Worm (Caenorhabditis elegans) whole organism, young adult: ENCODE data around the gene srw-115.

Source experiments
- B0035.1 ChIP-seq: sonication (generic microtip); optimal IDR thresholded peaks from 2 replicates; lab custom pipeline; 2016; ENCODE audit warnings: missing genetic modification characterization, mild to moderate bottlenecking, missing compliant biosample characterization, missing genotype, missing genetic modification reagents
- B0261.1 ChIP-seq: sonication (generic microtip); optimal IDR thresholded peaks from 2 replicates; lab custom pipeline; 2016; ENCODE audit warnings: mild to moderate bottlenecking, missing genetic modification characterization, moderate library complexity, missing compliant biosample characterization
- B0336.3 ChIP-seq: fragments of 200-800 bp; sonication (Bioruptor generic); IDR thresholded peaks from 2 replicates; pipeline ENCODE4 v1.3.6; 2022; ENCODE audit warnings: missing genetic modification characterization, missing compliant biosample characterization
- C06A6.2 ChIP-seq: fragments of 200-800 bp; sonication (Bioruptor generic); conservative IDR thresholded peaks from 2 replicates; pipeline ENCODE4 v1.3.6; 2022; ENCODE audit warnings: missing genetic modification characterization, missing compliant biosample characterization
- Y79H2A.3 ChIP-seq: fragments of 200-800 bp; sonication (Bioruptor generic); conservative IDR thresholded peaks from 2 replicates; pipeline ENCODE4 v1.3.6; 2022; ENCODE audit warnings: missing genetic modification reagents, missing genetic modification characterization, missing compliant biosample characterization
- ZK185.1 ChIP-seq: sonication (generic microtip); optimal IDR thresholded peaks from 2 replicates; lab custom pipeline; 2016; ENCODE audit warnings: mild to moderate bottlenecking, missing genetic modification characterization, missing compliant biosample characterization; ENCODE audit not compliant: poor library complexity, severe bottlenecking
- atf-7 ChIP-seq: sonication (generic microtip); optimal IDR thresholded peaks from 2 replicates; lab custom pipeline; 2017; ENCODE audit warnings: mild to moderate bottlenecking, missing genetic modification characterization, missing compliant biosample characterization
- bed-1 ChIP-seq: fragments of 200-800 bp; sonication (Bioruptor generic); IDR thresholded peaks from 2 replicates; pipeline ENCODE4 v1.3.6; 2022; ENCODE audit warnings: missing genetic modification reagents, missing genetic modification characterization, missing compliant biosample characterization
- bed-2 ChIP-seq: fragments of 200-800 bp; sonication (Bioruptor generic); IDR thresholded peaks from 2 replicates; pipeline ENCODE4 v1.3.6; 2022; ENCODE audit warnings: missing genetic modification reagents, missing genetic modification characterization, missing compliant biosample characterization
- cebp-2 ChIP-seq: fragments of 200-800 bp; sonication (Bioruptor generic); IDR thresholded peaks from 2 replicates; pipeline ENCODE4 v1.3.6; 2022; ENCODE audit warnings: missing genetic modification characterization, missing compliant biosample characterization
- ceh-79 ChIP-seq: sonication (generic microtip); optimal IDR thresholded peaks from 2 replicates; lab custom pipeline; 2017; ENCODE audit warnings: mild to moderate bottlenecking, missing genetic modification characterization, missing compliant biosample characterization
- die-1 ChIP-seq: sonication (generic microtip); optimal IDR thresholded peaks from 2 replicates; lab custom pipeline; 2016; ENCODE audit warnings: missing genotype, mild to moderate bottlenecking, missing genetic modification characterization, missing compliant biosample characterization
- dox-1 ChIP-seq: fragments of 200-800 bp; sonication (Bioruptor generic); IDR thresholded peaks from 2 replicates; pipeline ENCODE4 v1.3.6; 2022; ENCODE audit warnings: missing genetic modification reagents, missing genetic modification characterization, missing compliant biosample characterization
- egrh-3 ChIP-seq: fragments of 200-800 bp; sonication (Bioruptor generic); IDR thresholded peaks from 2 replicates; pipeline ENCODE4 v1.3.6; 2022; ENCODE audit warnings: missing genetic modification reagents, missing genetic modification characterization, missing compliant biosample characterization
- gei-17 ChIP-seq: fragments of 200-800 bp; sonication (Bioruptor generic); optimal IDR thresholded peaks from 2 replicates; lab custom pipeline; 2018; ENCODE audit warnings: mild to moderate bottlenecking, missing genetic modification characterization, missing compliant biosample characterization
- him-1 ChIP-seq: sonication (generic microtip); optimal IDR thresholded peaks from 2 replicates; lab custom pipeline; 2016; ENCODE audit warnings: missing genotype, missing genetic modification reagents, missing genetic modification characterization, missing compliant biosample characterization
- hlh-26 ChIP-seq: fragments of 200-800 bp; sonication (Bioruptor generic); conservative IDR thresholded peaks from 2 replicates; pipeline ENCODE4 v1.3.6; 2022; ENCODE audit warnings: missing genetic modification reagents, missing genetic modification characterization, missing compliant biosample characterization
- hmg-20 ChIP-seq: fragments of 200-800 bp; sonication (Bioruptor generic); IDR thresholded peaks from 2 replicates; pipeline ENCODE4 v1.3.6; 2022; ENCODE audit warnings: missing genetic modification reagents, missing genetic modification characterization, missing compliant biosample characterization
- let-607 ChIP-seq, 2 experiments: fragments of 200-800 bp in 1 of 2; sonication (Bioruptor generic) in 1 of 2; sonication (generic microtip) in 1 of 2; optimal IDR thresholded peaks; 2 replicates each; lab custom pipeline; 2016 to 2018; ENCODE audit warnings: mild to moderate bottlenecking in 2 of 2, missing compliant biosample characterization in 2 of 2, missing genetic modification characterization in 2 of 2, moderate library complexity in 2 of 2, missing genotype in 1 of 2
- lir-1 ChIP-seq: fragments of 200-800 bp; sonication (Bioruptor generic); conservative IDR thresholded peaks from 2 replicates; pipeline ENCODE4 v1.3.6; 2022; ENCODE audit warnings: missing genetic modification reagents, missing genetic modification characterization, missing compliant biosample characterization
- mes-4 ChIP-seq: sonication (generic microtip); optimal IDR thresholded peaks from 2 replicates; lab custom pipeline; 2016; ENCODE audit warnings: missing genotype, missing genetic modification characterization, missing compliant biosample characterization
- nfya-1 ChIP-seq: sonication (generic microtip); optimal IDR thresholded peaks from 2 replicates; lab custom pipeline; 2017; ENCODE audit warnings: antibody characterized with exemption, missing compliant biosample characterization, missing genetic modification characterization, borderline replicate concordance; ENCODE audit not compliant: insufficient read depth
- nhr-120 ChIP-seq: fragments of 200-800 bp; sonication (Bioruptor generic); IDR thresholded peaks from 2 replicates; pipeline ENCODE4 v1.3.6; 2022; ENCODE audit warnings: missing genetic modification characterization, missing compliant biosample characterization
- nhr-80 ChIP-seq: sonication (generic microtip); optimal IDR thresholded peaks from 2 replicates; lab custom pipeline; 2016; ENCODE audit warnings: missing genetic modification characterization, missing compliant biosample characterization
- pbrm-1 ChIP-seq: fragments of 200-800 bp; sonication (Bioruptor generic); IDR thresholded peaks from 2 replicates; pipeline ENCODE4 v1.3.6; 2022; ENCODE audit warnings: missing genetic modification reagents, missing genetic modification characterization, missing compliant biosample characterization
- rec-8 ChIP-seq, 2 experiments: sonication (generic microtip); optimal IDR thresholded peaks; 2 replicates each; lab custom pipeline; 2016; ENCODE audit warnings: mild to moderate bottlenecking in 2 of 2, missing genetic modification characterization in 2 of 2, missing genetic modification reagents in 2 of 2, missing genotype in 2 of 2, missing biosample characterization in 1 of 2, missing compliant biosample characterization in 1 of 2, moderate library complexity in 1 of 2
- unc-62 ChIP-seq: fragments of 150-350 bp; optimal IDR thresholded peaks from 2 replicates; lab custom pipeline; 2014; ENCODE audit warnings: missing biosample characterization, missing genetic modification reagents, missing genetic modification characterization
- zfh-2 ChIP-seq: fragments of 200-800 bp; sonication (Bioruptor generic); conservative IDR thresholded peaks from 2 replicates; pipeline ENCODE4 v1.3.6; 2022; ENCODE audit warnings: missing genetic modification reagents, missing genetic modification characterization, missing compliant biosample characterization

The srw-115 gene

DNA sequence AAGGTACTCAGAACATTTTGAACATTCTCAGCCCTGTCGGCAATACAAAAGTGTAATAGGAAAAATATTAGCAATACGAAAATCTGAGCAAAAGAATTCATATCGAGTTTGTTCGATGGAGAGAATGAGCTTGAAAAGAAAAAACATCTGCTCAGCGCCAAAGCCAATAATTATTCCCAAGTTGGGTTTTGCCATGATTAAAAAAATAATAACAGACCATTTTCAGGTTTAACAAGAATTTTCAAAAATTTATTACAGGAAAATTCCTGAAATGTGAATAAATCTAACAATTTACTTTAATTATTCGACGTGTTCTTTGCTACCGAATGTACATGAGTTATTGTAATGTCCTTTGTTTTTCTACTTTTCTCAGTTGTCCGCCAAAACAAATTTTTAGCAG, 38.6 kb upstream of the srw-115 start, which contains the start of gene irld-38:
irld-38 (minus strand) TSS at position 101 of the 400 bp plus-strand sequence.
- TF ChIP-seq hmg-20 (GFP tag; lab: Robert Waterston, UW), result no peak
- no peak for TF ChIP-seq egrh-3 (GFP tag; lab: Robert Waterston, UW)
- TF ChIP-seq ZK185.1, result no peak
- no peak for TF ChIP-seq bed-2 (GFP tag; lab: Robert Waterston, UW)
- no peak for TF ChIP-seq let-607 (tag; optimal IDR thresholded peaks at IDR 0.05; lab: Kevin White, UChicago)
- TF ChIP-seq B0336.3 (GFP tag; lab: Robert Waterston, UW), result no peak
- TF ChIP-seq, all 124 proteins: peak for 0

DNA sequence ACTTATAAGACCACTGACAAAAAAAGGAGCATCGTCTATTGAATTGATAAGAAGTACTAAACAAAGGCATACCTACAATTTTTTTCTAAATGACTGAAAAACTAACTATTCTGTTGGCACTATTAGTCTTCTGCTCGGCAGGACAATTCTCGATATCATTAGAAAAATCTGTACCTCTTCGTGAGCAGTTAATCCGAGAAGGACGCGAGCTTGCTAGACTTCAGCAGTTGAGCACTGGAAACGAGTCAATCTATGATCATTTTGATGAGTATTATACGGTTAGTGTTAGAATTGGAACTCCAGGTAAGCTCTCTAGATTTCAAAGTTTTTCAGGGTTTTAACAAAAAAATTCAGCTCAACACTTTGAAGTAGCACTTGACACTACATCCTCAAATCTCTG, 34.5 kb upstream of the srw-115 start, which contains the start of gene asp-7:
asp-7 (plus strand) TSS at position 81 of the 400 bp plus-strand sequence.
- TF ChIP-seq mes-4 (tag; lab: Kevin White, UChicago) (no peak), cebp-2 (no peak), nhr-120 (GFP tag; lab: Robert Waterston, UW) (no peak), gei-17 (GFP tag; lab: Kevin White, UChicago) (no peak), C06A6.2 (GFP tag; lab: Robert Waterston, UW) (no peak), B0261.1 (tag; lab: Kevin White, UChicago) (no peak)

DNA sequence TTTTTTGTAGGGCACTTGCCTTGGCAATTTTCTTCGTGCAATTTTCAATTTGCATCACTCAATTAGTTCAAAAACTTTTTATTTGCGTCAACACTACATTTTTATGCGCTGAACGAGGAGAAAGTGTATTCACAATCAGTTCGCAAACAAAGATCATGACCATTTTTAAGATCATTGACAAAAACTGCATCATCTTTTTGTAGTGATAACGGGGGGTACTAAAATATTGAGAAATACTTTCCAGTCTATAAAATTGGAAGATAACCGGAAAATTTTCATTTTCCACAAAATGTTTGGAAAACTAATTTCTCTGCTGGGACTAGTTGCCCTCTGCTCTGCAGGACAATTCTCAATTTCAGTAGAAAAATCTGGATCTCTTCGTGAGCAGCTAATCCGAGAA, 30.6 kb upstream of the srw-115 start, which contains the start of gene asp-8:
asp-8 (plus strand) TSS at position 276 of the 400 bp plus-strand sequence.
- no peak for TF ChIP-seq rec-8 (tag; optimal IDR thresholded peaks at IDR 0.05; lab: Kevin White, UChicago)
- TF ChIP-seq dox-1 (GFP tag; lab: Robert Waterston, UW), result no peak
- TF ChIP-seq nhr-80 (tag; lab: Kevin White, UChicago), result peak; percentile 9

DNA sequence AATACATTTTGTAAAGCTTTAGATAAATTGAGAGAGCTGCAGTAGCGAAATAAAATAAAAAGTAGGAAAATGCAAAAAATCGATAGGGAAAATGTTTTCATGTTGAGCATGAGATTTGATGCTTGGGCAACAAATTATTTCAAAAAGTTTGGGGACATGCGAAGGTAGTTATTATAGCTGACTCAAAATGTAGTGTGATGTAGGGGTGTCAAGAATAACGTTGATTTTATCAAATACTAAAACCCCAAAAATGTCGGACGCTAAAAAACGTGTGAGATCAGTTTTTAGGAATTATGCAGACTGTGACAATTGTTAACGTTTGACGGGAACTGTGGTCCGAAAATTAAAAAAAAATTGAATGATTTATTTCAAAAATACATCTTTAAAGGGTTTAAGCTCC, 27.6 kb upstream of the srw-115 start, which contains the start of gene irld-12:
irld-12 (minus strand) TSS at position 101 of the 400 bp plus-strand sequence.
- TF ChIP-seq pbrm-1 (no peak), him-1 (no peak), B0035.1 (tag; lab: Kevin White, UChicago) (no peak), lir-1 (GFP tag; lab: Robert Waterston, UW) (no peak), ceh-79 (tag; lab: Kevin White, UChicago) (no peak), atf-7 (tag; lab: Kevin White, UChicago) (no peak), nfya-1 (tag; lab: Kevin White, UChicago) (no peak), Y79H2A.3 (GFP tag; lab: Robert Waterston, UW) (no peak)

DNA sequence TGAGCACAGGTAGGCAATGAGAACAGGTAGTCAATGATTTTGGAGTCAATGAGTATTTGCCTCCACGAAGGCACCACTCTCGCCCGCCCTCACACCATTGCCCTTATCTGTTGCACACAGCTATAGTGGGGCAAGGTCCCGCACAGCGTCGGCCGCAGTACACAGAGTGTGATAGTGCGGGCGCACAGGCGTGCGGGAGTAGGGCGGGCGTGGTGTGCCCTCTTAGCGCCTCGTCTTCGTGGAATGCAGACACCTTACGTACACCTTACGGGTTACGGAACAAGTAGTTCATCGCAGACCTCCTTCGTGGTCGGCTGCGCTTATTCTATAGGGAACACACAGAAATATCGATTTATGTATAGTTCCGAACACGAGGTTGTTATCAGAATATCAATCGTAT, 24.2 kb upstream of the srw-115 start:
- TF ChIP-seq bed-1 (GFP tag; lab: Robert Waterston, UW), result no peak
- no peak for TF ChIP-seq unc-62 (GFP tag; lab: Kevin White, UChicago)
- TF ChIP-seq zfh-2, result peak; percentile 67

DNA sequence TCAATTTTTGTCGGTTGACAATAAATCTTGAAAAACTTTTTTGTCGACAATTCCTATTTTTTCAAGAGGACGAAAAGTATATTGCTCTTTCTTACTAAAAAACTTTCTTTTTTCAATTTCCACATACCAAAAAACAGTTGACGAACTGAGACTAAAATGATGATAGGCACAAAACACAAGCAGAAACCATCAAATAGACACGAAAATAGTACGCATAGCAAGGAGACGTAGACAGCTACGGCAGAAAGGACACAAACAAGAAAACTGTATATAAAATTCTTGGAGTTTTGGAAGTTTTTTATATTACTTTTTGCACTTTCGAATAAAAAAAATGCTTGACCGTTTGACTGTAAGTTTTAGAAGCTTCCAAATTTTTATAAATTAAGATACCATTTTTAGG, 20.5 kb upstream of the srw-115 start, which contains the start of gene K12D9.1:
K12D9.1 (plus strand) TSS at position 301 of the 400 bp plus-strand sequence.
- no peak for TF ChIP-seq hlh-26 (GFP tag; lab: Robert Waterston, UW)
- TF ChIP-seq die-1 (tag; lab: Kevin White, UChicago), result no peak
- TF ChIP-seq, all 124 proteins: peak for 0
